Worm (Caenorhabditis elegans): ENCODE data around the gene F57E7.2.

ce11 chrV:16459377-16459776 is 23.6 kb downstream of the F57E7.2 start:
- TF ChIP-seq tab-1 (GFP tag; IDR thresholded peaks at IDR 0.05): no peak
- no peak for TF ChIP-seq ztf-23 (GFP tag; IDR thresholded peaks at IDR 0.05)
- TF ChIP-seq klf-2 (GFP tag; conservative IDR thresholded peaks at IDR 0.05): no peak
- no peak for TF ChIP-seq T22C8.4 (GFP tag; IDR thresholded peaks at IDR 0.05)
- no peak for TF ChIP-seq ref-1 (GFP tag; conservative IDR thresholded peaks at IDR 0.05)
- TF ChIP-seq med-1 (GFP tag; optimal IDR thresholded peaks at IDR 0.05; ENCODE audit: insufficient read depth): no peak
- no peak for TF ChIP-seq ztf-29 (GFP tag; IDR thresholded peaks at IDR 0.05)
